Fruit fly (Drosophila melanogaster) whole organism, prepupa: Measurements from ENCODE around the gene CG16711.

ENCODE experiments used
- Blimp-1 ChIP-seq: fragments of 200-800 bp; sonication (Bioruptor generic); optimal IDR thresholded peaks from 3 replicates; lab custom pipeline; 2017; ENCODE audit warnings: missing biosample characterization, missing genetic modification characterization, mild to moderate bottlenecking, moderate library complexity, missing genetic modification reagents
- CG6276 ChIP-seq: fragments of 200-800 bp; sonication (Bioruptor generic); optimal IDR thresholded peaks from 2 replicates; lab custom pipeline; 2017; ENCODE audit warnings: missing biosample characterization, mild to moderate bottlenecking, missing genetic modification characterization
- Eip75B ChIP-seq: fragments of 200-800 bp; sonication (Bioruptor generic); optimal IDR thresholded peaks from 3 replicates; lab custom pipeline; 2016; ENCODE audit warnings: missing biosample characterization, missing genetic modification characterization
- fkh ChIP-seq: fragments of 200-800 bp; sonication (Bioruptor generic); optimal IDR thresholded peaks from 3 replicates; lab custom pipeline; 2017; ENCODE audit warnings: missing biosample characterization, mild to moderate bottlenecking, missing genetic modification characterization, moderate library complexity
- net ChIP-seq: fragments of 200-800 bp; sonication (Bioruptor generic); optimal IDR thresholded peaks from 3 replicates; lab custom pipeline; 2016; ENCODE audit warnings: missing biosample characterization, missing genetic modification characterization

DNA sequence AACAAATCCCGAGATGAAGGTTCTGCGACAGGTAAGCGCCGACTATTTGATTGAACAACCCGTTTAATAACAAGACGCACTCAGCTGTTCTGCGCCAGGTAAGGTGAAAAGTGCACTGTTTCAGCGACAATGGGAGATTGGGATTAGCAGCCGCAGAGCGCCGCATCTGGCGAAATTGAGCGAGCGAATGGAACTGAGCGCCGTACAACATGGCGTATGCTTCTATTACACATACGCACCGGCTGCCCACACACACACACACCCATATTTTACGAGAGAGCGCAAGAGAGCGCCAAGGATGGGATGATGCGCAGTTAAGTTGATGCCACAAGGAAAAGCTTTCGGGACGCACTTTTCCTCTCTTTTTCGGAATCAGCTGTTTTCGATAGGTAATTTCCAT lies 8.9 kb upstream of the CG16711 start:
- TF ChIP-seq Blimp-1 (GFP tag; lab: Kevin White, UChicago) (no peak), fkh (GFP tag; lab: Kevin White, UChicago) (no peak), CG6276 (GFP tag; lab: Kevin White, UChicago) (no peak), net (GFP tag; lab: Kevin White, UChicago) (no peak), Eip75B (GFP tag; lab: Kevin White, UChicago) (no peak)
